Worm (Caenorhabditis elegans) whole organism, L1 larva: ENCODE results near the gene lelo-4.

Source experiments
- F16B12.6 ChIP-seq: fragments of 150-350 bp; optimal IDR thresholded peaks from 2 replicates; lab custom pipeline; 2014; ENCODE audit warnings: missing biosample characterization, missing genetic modification characterization
- Y116A8C.19 ChIP-seq: sonication (generic microtip); optimal IDR thresholded peaks from 2 replicates; lab custom pipeline; 2016; ENCODE audit warnings: missing compliant biosample characterization, missing genetic modification characterization, borderline replicate concordance
- aha-1 ChIP-seq: fragments of 150-350 bp; optimal IDR thresholded peaks from 2 replicates; lab custom pipeline; 2014; ENCODE audit warnings: missing biosample characterization, missing genetic modification characterization
- ama-1 ChIP-seq: fragments of 150-350 bp; optimal IDR thresholded peaks from 2 replicates; lab custom pipeline; 2014
- ceh-63 ChIP-seq: fragments of 200-800 bp; sonication (Bioruptor generic); optimal IDR thresholded peaks from 2 replicates; lab custom pipeline; 2018; ENCODE audit warnings: mild to moderate bottlenecking, missing genetic modification characterization, missing compliant biosample characterization
- ceh-90 ChIP-seq: sonication (generic microtip); optimal IDR thresholded peaks from 2 replicates; lab custom pipeline; 2016; ENCODE audit warnings: missing genetic modification characterization, missing compliant biosample characterization
- dpl-1 ChIP-seq, 3 experiments: fragments of 150-350 bp in 2 of 3; sonication (generic microtip) in 1 of 3; optimal IDR thresholded peaks; 2 replicates each; lab custom pipeline; 2014 to 2017; ENCODE audit warnings: missing biosample characterization in 3 of 3, missing genetic modification characterization in 3 of 3, missing genetic modification reagents in 3 of 3
- dsc-1 ChIP-seq: sonication (generic microtip); optimal IDR thresholded peaks from 2 replicates; lab custom pipeline; 2016; ENCODE audit warnings: mild to moderate bottlenecking, missing genetic modification characterization, missing compliant biosample characterization
- egl-27 ChIP-seq, 2 experiments: fragments of 150-350 bp in 1 of 2; sonication (generic microtip); optimal IDR thresholded peaks; 3 replicates each; lab custom pipeline; 2017 to 2018; ENCODE audit warnings: missing biosample characterization in 2 of 2, missing genetic modification characterization in 2 of 2, missing genetic modification reagents in 2 of 2
- elt-2 ChIP-seq: sonication (generic microtip); optimal IDR thresholded peaks from 2 replicates; lab custom pipeline; 2016; ENCODE audit warnings: missing genetic modification characterization, mild to moderate bottlenecking, inconsistent platforms, missing compliant biosample characterization, missing genetic modification reagents
- ets-5 ChIP-seq: fragments of 200-800 bp; sonication (Bioruptor generic); IDR thresholded peaks from 2 replicates; pipeline ENCODE4 v1.3.6; 2022; ENCODE audit warnings: missing genetic modification characterization, missing compliant biosample characterization
- fkh-10 ChIP-seq: sonication (generic microtip); optimal IDR thresholded peaks from 2 replicates; lab custom pipeline; 2017; ENCODE audit warnings: missing biosample characterization, missing genetic modification reagents, missing genetic modification characterization
- fkh-4 ChIP-seq: sonication (generic microtip); optimal IDR thresholded peaks from 2 replicates; lab custom pipeline; 2016; ENCODE audit warnings: missing compliant biosample characterization, missing genetic modification characterization, borderline replicate concordance
- fkh-8 ChIP-seq: sonication (generic microtip); optimal IDR thresholded peaks from 2 replicates; lab custom pipeline; 2016; ENCODE audit warnings: mild to moderate bottlenecking, missing genetic modification characterization, missing compliant biosample characterization
- fos-1 ChIP-seq: fragments of 150-350 bp; optimal IDR thresholded peaks from 2 replicates; lab custom pipeline; 2014; ENCODE audit warnings: missing biosample characterization, missing genetic modification characterization
- hlh-17 ChIP-seq: fragments of 200-800 bp; sonication (Bioruptor generic); optimal IDR thresholded peaks from 2 replicates; lab custom pipeline; 2018; ENCODE audit warnings: missing genetic modification characterization, mild to moderate bottlenecking, missing compliant biosample characterization, moderate library complexity, borderline replicate concordance
- hlh-4 ChIP-seq: sonication (generic microtip); optimal IDR thresholded peaks from 2 replicates; lab custom pipeline; 2016; ENCODE audit warnings: mild to moderate bottlenecking, missing genetic modification characterization, missing compliant biosample characterization
- hpl-2 ChIP-seq: fragments of 150-350 bp; optimal IDR thresholded peaks from 2 replicates; lab custom pipeline; 2014; ENCODE audit warnings: missing biosample characterization, missing genetic modification reagents, missing genetic modification characterization
- irx-1 ChIP-seq: sonication (generic microtip); optimal IDR thresholded peaks from 2 replicates; lab custom pipeline; 2016; ENCODE audit warnings: missing genetic modification characterization, missing compliant biosample characterization
- jun-1 ChIP-seq: fragments of 150-350 bp; optimal IDR thresholded peaks from 2 replicates; lab custom pipeline; 2014; ENCODE audit warnings: missing biosample characterization, missing genetic modification reagents, missing genetic modification characterization
- lin-13 ChIP-seq: fragments of 150-350 bp; optimal IDR thresholded peaks from 2 replicates; lab custom pipeline; 2014; ENCODE audit warnings: missing biosample characterization, missing genetic modification reagents, missing genetic modification characterization
- lin-14 ChIP-seq: fragments of 200-800 bp; sonication (Bioruptor generic); optimal IDR thresholded peaks from 2 replicates; lab custom pipeline; 2018; ENCODE audit warnings: mild to moderate bottlenecking, missing genetic modification characterization, moderate library complexity, missing compliant biosample characterization
- lin-15B ChIP-seq: fragments of 150-350 bp; sonication (generic microtip); optimal IDR thresholded peaks from 3 replicates; lab custom pipeline; 2014; ENCODE audit warnings: missing biosample characterization, missing genetic modification characterization
- lin-35 ChIP-seq, 2 experiments: fragments of 150-350 bp; optimal IDR thresholded peaks; 2 replicates each; lab custom pipeline; 2014; ENCODE audit warnings: missing biosample characterization in 2 of 2, missing genetic modification characterization in 2 of 2, missing genetic modification reagents in 2 of 2
- lin-39 ChIP-seq: fragments of 150-350 bp; optimal IDR thresholded peaks from 2 replicates; lab custom pipeline; 2014; ENCODE audit warnings: missing biosample characterization, missing genetic modification reagents, missing genetic modification characterization
- lir-3 ChIP-seq: sonication (generic microtip); optimal IDR thresholded peaks from 2 replicates; lab custom pipeline; 2016; ENCODE audit warnings: mild to moderate bottlenecking, missing genetic modification characterization, moderate library complexity, missing compliant biosample characterization; ENCODE audit not compliant: poor library complexity
- mab-9 ChIP-seq: fragments of 200-800 bp; sonication (Bioruptor generic); IDR thresholded peaks from 2 replicates; pipeline ENCODE4 v1.3.6; 2022; ENCODE audit warnings: missing genetic modification reagents, missing genetic modification characterization, missing compliant biosample characterization
- mdl-1 ChIP-seq, 2 experiments: fragments of 150-350 bp; optimal IDR thresholded peaks; 2 replicates each; lab custom pipeline; 2014 to 2017; ENCODE audit warnings: missing biosample characterization in 2 of 2, missing genetic modification characterization in 2 of 2, inconsistent platforms in 1 of 2
- mep-1 ChIP-seq: fragments of 150-350 bp; optimal IDR thresholded peaks from 2 replicates; lab custom pipeline; 2014; ENCODE audit warnings: missing biosample characterization, missing genetic modification characterization
- nhr-11 ChIP-seq: fragments of 150-350 bp; optimal IDR thresholded peaks from 2 replicates; lab custom pipeline; 2014; ENCODE audit warnings: missing biosample characterization, missing genetic modification characterization
- nhr-12 ChIP-seq: sonication (generic microtip); optimal IDR thresholded peaks from 2 replicates; lab custom pipeline; 2017; ENCODE audit warnings: missing biosample characterization, missing genetic modification characterization
- nhr-19 ChIP-seq: fragments of 200-800 bp; sonication (Bioruptor generic); conservative IDR thresholded peaks from 2 replicates; pipeline ENCODE4 v1.3.6; 2022; ENCODE audit warnings: missing genetic modification characterization, missing compliant biosample characterization
- nhr-28 ChIP-seq: fragments of 150-350 bp; optimal IDR thresholded peaks from 2 replicates; lab custom pipeline; 2014; ENCODE audit warnings: missing biosample characterization, missing genetic modification characterization
- nhr-77 ChIP-seq: fragments of 150-350 bp; optimal IDR thresholded peaks from 2 replicates; lab custom pipeline; 2014; ENCODE audit warnings: missing biosample characterization, missing genetic modification characterization
- nhr-84 ChIP-seq: sonication (generic microtip); optimal IDR thresholded peaks from 2 replicates; lab custom pipeline; 2017; ENCODE audit warnings: missing biosample characterization, missing genetic modification characterization
- nhr-90 ChIP-seq: sonication (generic microtip); optimal IDR thresholded peaks from 2 replicates; lab custom pipeline; 2016; ENCODE audit warnings: mild to moderate bottlenecking, missing genetic modification characterization, missing compliant biosample characterization; ENCODE audit not compliant: poor library complexity
- pax-3 ChIP-seq: fragments of 200-800 bp; sonication (Bioruptor generic); optimal IDR thresholded peaks from 2 replicates; lab custom pipeline; 2018; ENCODE audit warnings: mild to moderate bottlenecking, missing genetic modification characterization, moderate library complexity, missing compliant biosample characterization
- snu-23 ChIP-seq: sonication (generic microtip); optimal IDR thresholded peaks from 2 replicates; lab custom pipeline; 2016; ENCODE audit warnings: missing genetic modification characterization, missing compliant biosample characterization
- sptf-1 ChIP-seq: fragments of 150-350 bp; optimal IDR thresholded peaks from 2 replicates; lab custom pipeline; 2014; ENCODE audit warnings: missing biosample characterization, missing genetic modification characterization
- tbx-2 ChIP-seq: sonication (generic microtip); optimal IDR thresholded peaks from 2 replicates; lab custom pipeline; 2016; ENCODE audit warnings: missing genetic modification characterization, missing compliant biosample characterization
- tlp-1 ChIP-seq: fragments of 150-350 bp; optimal IDR thresholded peaks from 2 replicates; lab custom pipeline; 2014; ENCODE audit warnings: missing biosample characterization, missing genetic modification characterization
- unc-130 ChIP-seq: fragments of 150-350 bp; optimal IDR thresholded peaks from 2 replicates; lab custom pipeline; 2017; ENCODE audit warnings: missing biosample characterization, missing genetic modification characterization, inconsistent platforms
- unc-30 ChIP-seq: sonication (generic microtip); optimal IDR thresholded peaks from 2 replicates; lab custom pipeline; 2017; ENCODE audit warnings: missing biosample characterization, missing genetic modification characterization
- vab-15 ChIP-seq: sonication (generic microtip); optimal IDR thresholded peaks from 2 replicates; lab custom pipeline; 2017; ENCODE audit warnings: missing genotype, mild to moderate bottlenecking, missing genetic modification characterization, missing compliant biosample characterization
- zag-1 ChIP-seq: fragments of 150-350 bp; optimal IDR thresholded peaks from 2 replicates; lab custom pipeline; 2014; ENCODE audit warnings: missing biosample characterization, missing genetic modification characterization
- zip-4 ChIP-seq: fragments of 200-800 bp; sonication (Bioruptor generic); optimal IDR thresholded peaks from 2 replicates; lab custom pipeline; 2018; ENCODE audit warnings: mild to moderate bottlenecking, missing genetic modification characterization, moderate library complexity, missing compliant biosample characterization
- ztf-11 ChIP-seq, 2 experiments: sonication (generic microtip); optimal IDR thresholded peaks; 2 replicates each; lab custom pipeline; 2016 to 2017; ENCODE audit warnings: missing genetic modification characterization in 2 of 2, missing biosample characterization in 1 of 2, missing compliant biosample characterization in 1 of 2
- ztf-4 ChIP-seq: fragments of 150-350 bp; optimal IDR thresholded peaks from 2 replicates; lab custom pipeline; 2014; ENCODE audit warnings: missing biosample characterization, missing genetic modification characterization

The lelo-4 gene

DNA sequence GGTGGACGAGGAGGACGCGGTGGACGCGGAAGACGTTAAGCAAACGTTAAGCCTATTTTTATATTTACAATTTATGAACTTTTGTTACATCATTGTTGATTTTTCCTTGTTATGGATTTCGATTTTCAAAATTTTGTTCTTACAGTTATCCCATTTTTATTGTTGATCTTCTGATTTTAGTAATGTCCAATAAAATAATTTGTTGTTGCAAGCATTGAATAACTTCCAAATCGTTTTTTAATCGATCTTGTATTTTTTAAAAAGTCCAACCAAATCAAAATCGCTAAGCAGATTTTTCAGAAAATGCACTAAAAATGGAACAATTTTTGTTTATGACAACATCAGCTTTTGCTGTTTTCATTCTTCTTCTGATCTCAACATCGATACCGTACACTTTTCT lies 3.1 kb downstream of the lelo-4 start, which contains the start of gene zipt-3:
Gene zipt-3, plus strand, starts transcription at position 301 of the 400 bp plus-strand sequence.
- TF ChIP-seq ama-1 (no peak), fos-1 (no peak), lin-14 (no peak), irx-1 (tag; lab: Kevin White, UChicago) (no peak), tbx-2 (tag; lab: Kevin White, UChicago) (no peak), nhr-28 (tag; lab: Kevin White, UChicago) (no peak), snu-23 (GFP tag; lab: Kevin White, UChicago) (no peak), elt-2 (no peak), lin-35 (GFP tag; optimal IDR thresholded peaks at IDR 0.05; lab: Kevin White, UChicago) (no peak), ceh-90 (tag; lab: Kevin White, UChicago) (no peak), sptf-1 (tag; lab: Kevin White, UChicago) (no peak), egl-27 (tag; optimal IDR thresholded peaks at IDR 0.05; lab: Kevin White, UChicago) (no peak)

DNA sequence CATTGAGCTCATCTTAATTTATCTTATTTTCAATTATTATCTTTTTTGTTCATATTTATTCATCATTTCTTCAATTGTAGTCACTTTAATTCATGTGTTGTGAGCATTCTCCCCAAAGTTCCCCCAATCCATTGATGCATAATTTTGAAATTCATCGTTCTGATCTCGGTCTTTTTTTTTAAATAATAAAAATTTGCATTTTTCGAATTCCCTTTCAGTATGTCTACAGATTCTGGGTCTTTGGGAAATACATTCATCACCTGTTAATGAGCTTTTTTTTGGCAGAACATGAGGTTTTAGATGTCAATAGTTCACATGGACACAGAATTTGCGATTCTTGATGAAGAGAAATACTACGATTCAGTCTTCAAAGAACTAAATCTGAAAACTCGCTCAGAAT lies 5.1 kb downstream of the lelo-4 start, which contains the start of gene damt-1:
Gene damt-1, plus strand, starts transcription at position 301 of the 400 bp plus-strand sequence.
- TF ChIP-seq unc-130 (tag; lab: Kevin White, UChicago) (no peak), fkh-10 (GFP tag; lab: Kevin White, UChicago) (no peak), fkh-4 (tag; lab: Kevin White, UChicago) (no peak), fkh-8 (tag; lab: Kevin White, UChicago) (no peak), zip-4 (GFP tag; lab: Kevin White, UChicago) (no peak), hlh-17 (GFP tag; lab: Kevin White, UChicago) (no peak), mdl-1 (tag; optimal IDR thresholded peaks at IDR 0.05; lab: Kevin White, UChicago) (no peak), pax-3 (tag; lab: Kevin White, UChicago) (no peak), irx-1 (tag; lab: Kevin White, UChicago) (no peak), ceh-63 (GFP tag; lab: Kevin White, UChicago) (no peak), lin-39 (tag; lab: Kevin White, UChicago) (no peak), lir-3 (tag; lab: Kevin White, UChicago) (no peak), nhr-28 (tag; lab: Kevin White, UChicago) (no peak), ztf-11 (tag; optimal IDR thresholded peaks at IDR 0.05; lab: Kevin White, UChicago) (no peak), hpl-2 (no peak)

DNA sequence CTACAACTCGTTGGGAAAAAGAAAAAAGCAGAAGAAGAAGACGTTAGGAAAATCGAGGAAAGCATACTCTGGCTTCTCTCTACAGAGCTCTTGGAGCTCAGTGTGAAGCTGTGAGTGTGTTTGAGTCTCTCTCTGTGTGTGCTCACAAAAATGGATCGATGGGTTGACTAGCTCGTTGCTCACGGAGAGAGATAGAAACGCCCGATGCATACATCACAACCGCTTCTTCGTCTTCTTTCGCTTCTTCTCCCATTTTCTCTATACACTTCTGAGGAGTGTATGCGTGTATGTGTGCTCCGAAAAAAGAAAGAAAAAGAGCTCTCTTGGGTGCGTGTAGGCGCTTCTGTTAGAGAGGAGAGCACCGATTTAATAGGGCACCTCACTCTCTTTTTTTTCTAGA lies 10.4 kb downstream of the lelo-4 start:
- TF ChIP-seq lin-13 (GFP tag; lab: Kevin White, UChicago), result peak; percentile 49
- TF ChIP-seq unc-30 (tag; lab: Kevin White, UChicago), result no peak
- no peak for TF ChIP-seq nhr-12 (tag; lab: Kevin White, UChicago)
- no peak for TF ChIP-seq aha-1 (tag; lab: Kevin White, UChicago)
- no peak for TF ChIP-seq jun-1 (tag; lab: Kevin White, UChicago)
- no peak for TF ChIP-seq nhr-19 (GFP tag; lab: Robert Waterston, UW)
- no peak for TF ChIP-seq nhr-84
- peak; percentile 46 for TF ChIP-seq mep-1 (tag; lab: Kevin White, UChicago)
- no peak for TF ChIP-seq lir-3 (tag; lab: Kevin White, UChicago)
- TF ChIP-seq hlh-4 (tag; lab: Kevin White, UChicago), result no peak
- TF ChIP-seq mab-9 (GFP tag; lab: Robert Waterston, UW), result 0 out of 2 replicates have a peak, but pooled peaks have one; percentile 25
- TF ChIP-seq hpl-2, result no peak
- TF ChIP-seq Y116A8C.19 (tag; lab: Kevin White, UChicago), result no peak
- peak; percentile 0 for TF ChIP-seq dsc-1
- TF ChIP-seq zag-1 (tag; lab: Kevin White, UChicago), result peak; percentile 70
- no peak for TF ChIP-seq ets-5 (GFP tag; lab: Robert Waterston, UW)
- TF ChIP-seq ztf-4, result no peak
- TF ChIP-seq lin-15B (tag; lab: Kevin White, UChicago), result peak; percentile 15
- TF ChIP-seq dpl-1 (GFP tag; optimal IDR thresholded peaks at IDR 0.05; lab: Kevin White, UChicago), result peak in 1 of 3 experiments; percentile 39
- peak; percentile 1 for TF ChIP-seq nhr-77 (tag; lab: Kevin White, UChicago)
- TF ChIP-seq irx-1 (tag; lab: Kevin White, UChicago), result peak; percentile 5
- no peak for TF ChIP-seq vab-15 (tag; lab: Kevin White, UChicago)
- TF ChIP-seq tlp-1 (tag; lab: Kevin White, UChicago), result no peak
- TF ChIP-seq F16B12.6 (tag; lab: Kevin White, UChicago), result peak; percentile 6
- TF ChIP-seq fkh-10 (GFP tag; lab: Kevin White, UChicago), result peak; percentile 85
- no peak for TF ChIP-seq nhr-11 (tag; lab: Kevin White, UChicago)
- no peak for TF ChIP-seq fkh-4 (tag; lab: Kevin White, UChicago)
- TF ChIP-seq ceh-90 (tag; lab: Kevin White, UChicago), result no peak
- no peak for TF ChIP-seq nhr-90 (tag; lab: Kevin White, UChicago)
